Worm (Caenorhabditis elegans) whole organism, L2 larva: ENCODE data around the gene aat-3.

Experiments used
- C34F6.9 ChIP-seq: fragments of 150-350 bp; optimal IDR thresholded peaks from 2 replicates; lab custom pipeline; 2014; ENCODE audit warnings: missing biosample characterization, missing genetic modification characterization
- F13H6.1 ChIP-seq: sonication (generic microtip); optimal IDR thresholded peaks from 2 replicates; lab custom pipeline; 2016; ENCODE audit warnings: missing genetic modification characterization, missing compliant biosample characterization
- R02D3.7 ChIP-seq: fragments of 150-350 bp; optimal IDR thresholded peaks from 2 replicates; lab custom pipeline; 2014; ENCODE audit warnings: missing biosample characterization, missing genetic modification characterization
- Y55F3AM.14 ChIP-seq: fragments of 200-800 bp; sonication (Bioruptor generic); optimal IDR thresholded peaks from 2 replicates; lab custom pipeline; 2018; ENCODE audit warnings: mild to moderate bottlenecking, missing genetic modification characterization, missing compliant biosample characterization
- aly-2 ChIP-seq: fragments of 150-350 bp; optimal IDR thresholded peaks from 2 replicates; lab custom pipeline; 2014; ENCODE audit warnings: missing biosample characterization, missing genetic modification characterization
- ama-1 ChIP-seq: fragments of 150-350 bp; optimal IDR thresholded peaks from 2 replicates; lab custom pipeline; 2018; ENCODE audit warnings: inconsistent platforms
- blmp-1 ChIP-seq: sonication (generic microtip); optimal IDR thresholded peaks from 2 replicates; lab custom pipeline; 2017; ENCODE audit warnings: missing genetic modification characterization, mild to moderate bottlenecking, missing compliant biosample characterization, antibody characterized with exemption, moderate library complexity; ENCODE audit not compliant: insufficient read depth
- ceh-16 ChIP-seq: fragments of 150-350 bp; optimal IDR thresholded peaks from 2 replicates; lab custom pipeline; 2014; ENCODE audit warnings: missing biosample characterization, missing genetic modification characterization
- crh-2 ChIP-seq: sonication (generic microtip); optimal IDR thresholded peaks from 2 replicates; lab custom pipeline; 2017; ENCODE audit warnings: missing biosample characterization, missing genetic modification characterization
- dmd-4 ChIP-seq: sonication (generic microtip); optimal IDR thresholded peaks from 2 replicates; lab custom pipeline; 2017; ENCODE audit warnings: missing biosample characterization, missing genetic modification characterization
- elt-1 ChIP-seq: fragments of 150-350 bp; optimal IDR thresholded peaks from 2 replicates; lab custom pipeline; 2014; ENCODE audit warnings: missing biosample characterization, missing genetic modification characterization
- elt-3 ChIP-seq: sonication (generic microtip); optimal IDR thresholded peaks from 2 replicates; lab custom pipeline; 2017; ENCODE audit warnings: missing biosample characterization, missing genetic modification characterization
- fos-1 ChIP-seq: fragments of 150-350 bp; optimal IDR thresholded peaks from 2 replicates; lab custom pipeline; 2014; ENCODE audit warnings: missing biosample characterization, missing genetic modification characterization
- gmeb-1 ChIP-seq: fragments of 150-350 bp; optimal IDR thresholded peaks from 2 replicates; lab custom pipeline; 2014; ENCODE audit warnings: missing biosample characterization, missing genetic modification characterization
- lin-11 ChIP-seq: fragments of 150-350 bp; sonication (generic microtip); optimal IDR thresholded peaks from 2 replicates; lab custom pipeline; 2014; ENCODE audit warnings: missing biosample characterization, missing genetic modification characterization, inconsistent platforms, mixed read lengths
- lin-13 ChIP-seq: fragments of 150-350 bp; optimal IDR thresholded peaks from 2 replicates; lab custom pipeline; 2014; ENCODE audit warnings: missing biosample characterization, missing genetic modification reagents, missing genetic modification characterization
- lin-39 ChIP-seq: fragments of 150-350 bp; optimal IDR thresholded peaks from 2 replicates; lab custom pipeline; 2014; ENCODE audit warnings: missing biosample characterization, missing genetic modification reagents, missing genetic modification characterization
- lsy-2 ChIP-seq, 2 experiments: fragments of 150-350 bp in 1 of 2; sonication (generic microtip) in 1 of 2; optimal IDR thresholded peaks; 2 replicates each; lab custom pipeline; 2014 to 2017; ENCODE audit warnings: missing biosample characterization in 2 of 2, missing genetic modification characterization in 2 of 2
- mab-5 ChIP-seq: fragments of 150-350 bp; optimal IDR thresholded peaks from 2 replicates; lab custom pipeline; 2014; ENCODE audit warnings: missing biosample characterization, missing genetic modification characterization
- mbf-1 ChIP-seq: sonication (generic microtip); optimal IDR thresholded peaks from 2 replicates; lab custom pipeline; 2017; ENCODE audit warnings: missing biosample characterization, missing genetic modification characterization
- mdl-1 ChIP-seq, 2 experiments: fragments of 150-350 bp in 1 of 2; sonication (generic microtip) in 1 of 2; optimal IDR thresholded peaks; 2 replicates each; lab custom pipeline; 2017; ENCODE audit warnings: missing biosample characterization in 2 of 2, missing genetic modification characterization in 2 of 2
- nhr-10 ChIP-seq: sonication (generic microtip); optimal IDR thresholded peaks from 2 replicates; lab custom pipeline; 2017; ENCODE audit warnings: missing biosample characterization, missing genetic modification characterization
- nhr-11 ChIP-seq: fragments of 150-350 bp; optimal IDR thresholded peaks from 2 replicates; lab custom pipeline; 2014; ENCODE audit warnings: missing biosample characterization, missing genetic modification characterization
- nhr-12 ChIP-seq: fragments of 150-350 bp; optimal IDR thresholded peaks from 2 replicates; lab custom pipeline; 2014; ENCODE audit warnings: missing biosample characterization, missing genetic modification characterization
- nhr-129 ChIP-seq: fragments of 150-350 bp; optimal IDR thresholded peaks from 2 replicates; lab custom pipeline; 2014; ENCODE audit warnings: missing biosample characterization, missing genetic modification characterization
- nhr-21 ChIP-seq: fragments of 150-350 bp; optimal IDR thresholded peaks from 2 replicates; lab custom pipeline; 2014; ENCODE audit warnings: missing biosample characterization, missing genetic modification characterization
- nhr-23 ChIP-seq: fragments of 150-350 bp; optimal IDR thresholded peaks from 2 replicates; lab custom pipeline; 2014; ENCODE audit warnings: missing biosample characterization, missing genetic modification reagents, missing genetic modification characterization
- nhr-237 ChIP-seq: fragments of 150-350 bp; optimal IDR thresholded peaks from 2 replicates; lab custom pipeline; 2014; ENCODE audit warnings: missing biosample characterization, missing genetic modification characterization
- nhr-25 ChIP-seq: fragments of 150-350 bp; sonication (generic microtip); optimal IDR thresholded peaks from 3 replicates; lab custom pipeline; 2014; ENCODE audit warnings: missing biosample characterization, missing genetic modification characterization
- nhr-6 ChIP-seq: fragments of 150-350 bp; optimal IDR thresholded peaks from 2 replicates; lab custom pipeline; 2014; ENCODE audit warnings: missing biosample characterization, missing genetic modification characterization
- nhr-77 ChIP-seq: fragments of 150-350 bp; optimal IDR thresholded peaks from 2 replicates; lab custom pipeline; 2014; ENCODE audit warnings: missing biosample characterization, missing genetic modification characterization
- peb-1 ChIP-seq: fragments of 150-350 bp; optimal IDR thresholded peaks from 2 replicates; lab custom pipeline; 2014; ENCODE audit warnings: missing biosample characterization, missing genetic modification characterization
- sem-4 ChIP-seq: fragments of 150-350 bp; optimal IDR thresholded peaks from 2 replicates; lab custom pipeline; 2014; ENCODE audit warnings: missing biosample characterization, missing genetic modification reagents, missing genetic modification characterization
- sma-3 ChIP-seq: sonication (generic microtip); optimal IDR thresholded peaks from 2 replicates; lab custom pipeline; 2016; ENCODE audit warnings: missing genetic modification reagents, missing genetic modification characterization, missing compliant biosample characterization
- sma-9 ChIP-seq, 2 experiments: fragments of 150-350 bp in 1 of 2; sonication (generic microtip) in 1 of 2; optimal IDR thresholded peaks; 2 replicates each; lab custom pipeline; 2014 to 2016; ENCODE audit warnings: missing genetic modification characterization in 2 of 2, mild to moderate bottlenecking in 1 of 2, missing biosample characterization in 1 of 2, missing compliant biosample characterization in 1 of 2, missing genetic modification reagents in 1 of 2, moderate library complexity in 1 of 2
- snpc-4 ChIP-seq: fragments of 150-350 bp; optimal IDR thresholded peaks from 2 replicates; lab custom pipeline; 2014; ENCODE audit warnings: missing biosample characterization, missing genetic modification characterization
- unc-39 ChIP-seq: fragments of 150-350 bp; optimal IDR thresholded peaks from 2 replicates; lab custom pipeline; 2014; ENCODE audit warnings: missing biosample characterization, missing genetic modification characterization
- unc-55 ChIP-seq: fragments of 150-350 bp; sonication (generic microtip); optimal IDR thresholded peaks from 3 replicates; lab custom pipeline; 2014; ENCODE audit warnings: missing biosample characterization, missing genetic modification reagents, missing genetic modification characterization
- unc-62 ChIP-seq: fragments of 150-350 bp; optimal IDR thresholded peaks from 2 replicates; lab custom pipeline; 2014; ENCODE audit warnings: missing biosample characterization, missing genetic modification reagents, missing genetic modification characterization
- zag-1 ChIP-seq: fragments of 150-350 bp; optimal IDR thresholded peaks from 2 replicates; lab custom pipeline; 2014; ENCODE audit warnings: missing biosample characterization, missing genetic modification characterization
- ztf-1 ChIP-seq: fragments of 200-800 bp; sonication (Bioruptor generic); conservative IDR thresholded peaks from 2 replicates; pipeline ENCODE4 v1.3.6; 2022; ENCODE audit warnings: missing genetic modification characterization, missing compliant biosample characterization
- ztf-11 ChIP-seq: sonication (generic microtip); optimal IDR thresholded peaks from 2 replicates; lab custom pipeline; 2017; ENCODE audit warnings: missing biosample characterization, missing genetic modification characterization
- ztf-4 ChIP-seq: fragments of 150-350 bp; optimal IDR thresholded peaks from 2 replicates; lab custom pipeline; 2014; ENCODE audit warnings: missing biosample characterization, missing genetic modification characterization

The aat-3 gene

ce11 chrX:2548884-2549283, 3.2 kb upstream of the aat-3 start, which contains the start of gene smvt-1:
Gene smvt-1, minus strand, starts transcription at chrX:2548984.
- peak; percentile 11 for TF ChIP-seq unc-55 (GFP tag; lab: Kevin White, UChicago)
- TF ChIP-seq ama-1 (lab: Kevin White, UChicago) = no peak

- peak; percentile 37 for TF ChIP-seq sma-3 (GFP tag; lab: Kevin White, UChicago)
- TF ChIP-seq nhr-6 (tag; lab: Kevin White, UChicago) = no peak
- TF ChIP-seq crh-2 (tag; lab: Kevin White, UChicago) = peak; percentile 58
- peak; percentile 35 to 67 for TF ChIP-seq lsy-2 (tag; optimal IDR thresholded peaks at IDR 0.05; lab: Kevin White, UChicago)
- no peak for TF ChIP-seq elt-3 (tag; lab: Kevin White, UChicago)
- TF ChIP-seq lin-11 (tag; lab: Kevin White, UChicago) = peak; percentile 30
- no peak for TF ChIP-seq aly-2
- no peak for TF ChIP-seq mbf-1 (tag; lab: Kevin White, UChicago)
- TF ChIP-seq lin-39 (tag; lab: Kevin White, UChicago) = no peak
- TF ChIP-seq ztf-4 = no peak
- TF ChIP-seq ama-1 (lab: Kevin White, UChicago) = no peak
- peak; percentile 18 for TF ChIP-seq zag-1 (tag; lab: Kevin White, UChicago)
- TF ChIP-seq nhr-129 (tag; lab: Kevin White, UChicago) = peak; percentile 70
- no peak for TF ChIP-seq blmp-1 (tag; lab: Kevin White, UChicago)
- peak; percentile 3 for TF ChIP-seq snpc-4
- no peak for TF ChIP-seq elt-1 (tag; lab: Kevin White, UChicago)
- TF ChIP-seq ztf-11 (tag; lab: Kevin White, UChicago) = no peak
- TF ChIP-seq mab-5 = no peak
- TF ChIP-seq gmeb-1 (tag; lab: Kevin White, UChicago) = peak; percentile 49
- TF ChIP-seq unc-55 (GFP tag; lab: Kevin White, UChicago) = peak; percentile 55
- TF ChIP-seq sem-4 = peak; percentile 13
- no peak for TF ChIP-seq ztf-1 (GFP tag; lab: Robert Waterston, UW)
- peak in 1 of 2 experiments; percentile 54 for TF ChIP-seq mdl-1 (tag; optimal IDR thresholded peaks at IDR 0.05; lab: Kevin White, UChicago)
- peak; percentile 66 for TF ChIP-seq nhr-21 (tag; lab: Kevin White, UChicago)
- TF ChIP-seq C34F6.9 (tag; lab: Kevin White, UChicago) = peak; percentile 53
- TF ChIP-seq fos-1 (tag; lab: Kevin White, UChicago) = peak; percentile 64
- no peak for TF ChIP-seq dmd-4 (tag; lab: Kevin White, UChicago)
- no peak for TF ChIP-seq unc-39 (tag; lab: Kevin White, UChicago)
- TF ChIP-seq nhr-25 = peak; percentile 4
- peak; percentile 61 for TF ChIP-seq lin-13 (GFP tag; lab: Kevin White, UChicago)
- TF ChIP-seq sma-9 (GFP tag; optimal IDR thresholded peaks at IDR 0.05; lab: Kevin White, UChicago) = peak; percentile 66
- TF ChIP-seq sma-9 (tag; optimal IDR thresholded peaks at IDR 0.05; lab: Kevin White, UChicago) = no peak
- peak; percentile 74 for TF ChIP-seq F13H6.1 (tag; lab: Kevin White, UChicago)
Measured at ce11 chrX:2549322-2549721, 2.7 kb upstream of the aat-3 start.

ce11 chrX:2550665-2551064, 1.4 kb upstream of the aat-3 start:
- TF ChIP-seq C34F6.9 (tag; lab: Kevin White, UChicago) (peak; percentile 35), nhr-6 (tag; lab: Kevin White, UChicago) (no peak), unc-55 (GFP tag; lab: Kevin White, UChicago) (peak; percentile 48), lsy-2 (tag; optimal IDR thresholded peaks at IDR 0.05; lab: Kevin White, UChicago) (peak in 1 of 2 experiments; percentile 25)

- TF ChIP-seq sma-3 (GFP tag; lab: Kevin White, UChicago) = no peak
- peak; percentile 64 for TF ChIP-seq snpc-4
Measured at ce11 chrX:2551450-2551849, 610 bp upstream of the aat-3 start.

- TF ChIP-seq nhr-77 (no peak), nhr-11 (tag; lab: Kevin White, UChicago) (peak; percentile 56), nhr-12 (no peak), dmd-4 (tag; lab: Kevin White, UChicago) (no peak), Y55F3AM.14 (GFP tag; lab: Kevin White, UChicago) (peak; percentile 56), R02D3.7 (tag; lab: Kevin White, UChicago) (no peak), ztf-11 (tag; lab: Kevin White, UChicago) (no peak), ztf-4 (peak; percentile 13), ceh-16 (tag; lab: Kevin White, UChicago) (no peak), sma-3 (GFP tag; lab: Kevin White, UChicago) (peak; percentile 55), nhr-10 (no peak), lin-13 (GFP tag; lab: Kevin White, UChicago) (peak; percentile 58), blmp-1 (tag; lab: Kevin White, UChicago) (peak; percentile 57), mbf-1 (tag; lab: Kevin White, UChicago) (no peak), nhr-23 (tag; lab: Kevin White, UChicago) (no peak), nhr-25 (peak; percentile 64), ama-1 (lab: Kevin White, UChicago) (no peak), mab-5 (peak; percentile 11), unc-55 (GFP tag; lab: Kevin White, UChicago) (peak; percentile 80), unc-62 (GFP tag; lab: Kevin White, UChicago) (no peak), peb-1 (tag; lab: Kevin White, UChicago) (no peak), nhr-237 (no peak), sem-4 (peak; percentile 67), fos-1 (tag; lab: Kevin White, UChicago) (peak; percentile 71), ztf-1 (GFP tag; lab: Robert Waterston, UW) (no peak)
Measured at ce11 chrX:2553433-2553860, 1.4 kb downstream of the aat-3 start.
